Worm (Caenorhabditis elegans) whole organism, L4/young adult: ENCODE results near the gene nhr-123.

Experiments
- W03F9.2 ChIP-seq: fragments of 150-350 bp; optimal IDR thresholded peaks from 2 replicates; lab custom pipeline; 2014; ENCODE audit warnings: missing biosample characterization, missing genetic modification characterization
- dao-5 ChIP-seq: sonication (generic microtip); optimal IDR thresholded peaks from 2 replicates; lab custom pipeline; 2016; ENCODE audit warnings: missing genotype, missing genetic modification characterization, moderate library complexity, missing compliant biosample characterization
- him-1 ChIP-seq: sonication (generic microtip); optimal IDR thresholded peaks from 2 replicates; lab custom pipeline; 2016; ENCODE audit warnings: missing genotype, missing genetic modification reagents, missing genetic modification characterization, missing compliant biosample characterization

nhr-123 gene

ce11 chrV:450757-451501 is at the start of gene nhr-123:
nhr-123 (plus strand) TSS chrV:451451.
- no peak for TF ChIP-seq dao-5 (tag; lab: Kevin White, UChicago)
- TF ChIP-seq W03F9.2: no peak
- no peak for TF ChIP-seq him-1 (tag; lab: Kevin White, UChicago)

- TF ChIP-seq dao-5 (tag; lab: Kevin White, UChicago) (no peak), him-1 (tag; lab: Kevin White, UChicago) (no peak), W03F9.2 (no peak)
Observed at ce11 chrV:403028-403427, 48.2 kb upstream of the nhr-123 start, which contains the start of gene srh-62. srh-62 (minus strand) TSS chrV:403128.

ce11 chrV:404210-404669 is 47.0 kb upstream of the nhr-123 start, which contains the start of gene nhr-252:
nhr-252 (plus strand) TSS chrV:404619.
- TF ChIP-seq W03F9.2: no peak
- TF ChIP-seq dao-5 (tag; lab: Kevin White, UChicago): no peak
- no peak for TF ChIP-seq him-1 (tag; lab: Kevin White, UChicago)

- TF ChIP-seq W03F9.2 (no peak), him-1 (tag; lab: Kevin White, UChicago) (no peak), dao-5 (tag; lab: Kevin White, UChicago) (no peak)
Observed at ce11 chrV:412820-413219, 38.4 kb upstream of the nhr-123 start.

- no peak for TF ChIP-seq dao-5 (tag; lab: Kevin White, UChicago)
- TF ChIP-seq W03F9.2: no peak
- no peak for TF ChIP-seq him-1 (tag; lab: Kevin White, UChicago)
Observed at ce11 chrV:414630-415029, 36.6 kb upstream of the nhr-123 start, which contains the start of gene dod-19. dod-19 (minus strand) TSS chrV:414759.

- no peak for TF ChIP-seq him-1 (tag; lab: Kevin White, UChicago)
- TF ChIP-seq dao-5 (tag; lab: Kevin White, UChicago): no peak
- TF ChIP-seq W03F9.2: no peak
Observed at ce11 chrV:415072-415471, 36.2 kb upstream of the nhr-123 start.

- TF ChIP-seq W03F9.2 (no peak), dao-5 (tag; lab: Kevin White, UChicago) (no peak), him-1 (tag; lab: Kevin White, UChicago) (no peak)
Observed at ce11 chrV:417656-418353, 33.4 kb upstream of the nhr-123 start, which contains the start of gene irg-8. irg-8 (minus strand) TSS chrV:417706.

- no peak for TF ChIP-seq dao-5 (tag; lab: Kevin White, UChicago)
- no peak for TF ChIP-seq W03F9.2
Observed at ce11 chrV:418432-418831, 32.8 kb upstream of the nhr-123 start, which contains the start of gene Y39D8A.1. Y39D8A.1 (plus strand) TSS chrV:418732.

ce11 chrV:422133-422532 is 29.1 kb upstream of the nhr-123 start, which contains the start of gene dod-20:
dod-20 (plus strand) TSS chrV:422433.
- TF ChIP-seq W03F9.2 (no peak), dao-5 (tag; lab: Kevin White, UChicago) (no peak), him-1 (tag; lab: Kevin White, UChicago) (no peak)

ce11 chrV:424140-424539 is 27.1 kb upstream of the nhr-123 start, which contains the start of gene B0554.5:
B0554.5 (plus strand) TSS chrV:424440.
- no peak for TF ChIP-seq W03F9.2
- no peak for TF ChIP-seq him-1 (tag; lab: Kevin White, UChicago)
- no peak for TF ChIP-seq dao-5 (tag; lab: Kevin White, UChicago)

ce11 chrV:428844-429243 is 22.4 kb upstream of the nhr-123 start, which contains the start of gene B0554.4:
B0554.4 (plus strand) TSS chrV:429144.
- no peak for TF ChIP-seq him-1 (tag; lab: Kevin White, UChicago)
- no peak for TF ChIP-seq dao-5 (tag; lab: Kevin White, UChicago)
- TF ChIP-seq W03F9.2: no peak

ce11 chrV:432991-433390 is 18.3 kb upstream of the nhr-123 start:
- TF ChIP-seq W03F9.2 (no peak), dao-5 (tag; lab: Kevin White, UChicago) (no peak), him-1 (tag; lab: Kevin White, UChicago) (no peak)

ce11 chrV:433898-434297 is 17.4 kb upstream of the nhr-123 start, which contains the start of gene B0554.2:
B0554.2 (plus strand) TSS chrV:434198.
- TF ChIP-seq dao-5 (tag; lab: Kevin White, UChicago): no peak
- TF ChIP-seq him-1 (tag; lab: Kevin White, UChicago): no peak
- TF ChIP-seq W03F9.2: no peak

ce11 chrV:438094-438493 is 13.2 kb upstream of the nhr-123 start, which contains the start of gene B0554.1:
B0554.1 (plus strand) TSS chrV:438394.
- no peak for TF ChIP-seq him-1 (tag; lab: Kevin White, UChicago)
- TF ChIP-seq dao-5 (tag; lab: Kevin White, UChicago): no peak
- TF ChIP-seq W03F9.2: no peak
